Fruit fly (Drosophila melanogaster): ENCODE measurements around the gene CG12590.

CG12590 gene

DNA sequence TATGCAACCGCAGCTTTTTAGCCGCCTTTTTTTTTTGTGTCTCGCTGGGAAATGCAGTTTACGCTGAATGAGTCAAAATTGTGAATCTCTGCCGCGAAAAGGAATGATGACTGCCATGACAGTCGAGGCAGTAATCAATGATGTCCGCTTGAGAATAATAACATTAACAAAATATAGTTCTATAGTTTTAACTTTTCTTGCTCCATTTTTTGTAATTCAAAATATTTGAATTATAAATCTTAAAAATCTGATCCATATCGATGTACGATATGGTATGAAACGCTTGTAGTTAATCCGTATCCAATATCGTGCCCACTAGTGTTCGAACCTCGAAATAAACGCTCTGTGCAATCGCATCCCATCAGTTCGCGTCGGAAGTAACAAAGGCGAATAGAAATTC lies 28.4 kb downstream of the CG12590 start:
- no peak for TF ChIP-seq Lpt (GFP tag; optimal IDR thresholded peaks at IDR 0.05)
- peak; percentile 16 for TF ChIP-seq CG31627 (GFP tag; optimal IDR thresholded peaks at IDR 0.05)
- TF ChIP-seq topi (GFP tag; optimal IDR thresholded peaks at IDR 0.05), result no peak
- no peak for TF ChIP-seq CG32006 (GFP tag; optimal IDR thresholded peaks at IDR 0.05)
- no peak for TF ChIP-seq svp (GFP tag)
- no peak for TF ChIP-seq CG7368 (GFP tag; optimal IDR thresholded peaks at IDR 0.05)
- no peak for TF ChIP-seq CG8119 (GFP tag; IDR thresholded peaks at IDR 0.05)
- TF ChIP-seq Blimp-1 (GFP tag; optimal IDR thresholded peaks at IDR 0.05), result no peak
- no peak for TF ChIP-seq CG6276 (GFP tag; optimal IDR thresholded peaks at IDR 0.05)
- TF ChIP-seq Eip78C (GFP tag), result peak; percentile 75
- no peak for TF ChIP-seq fd85E (GFP tag; optimal IDR thresholded peaks at IDR 0.05)
- no peak for TF ChIP-seq vri (GFP tag; optimal IDR thresholded peaks at IDR 0.05)
- TF ChIP-seq CG11902 (GFP tag; optimal IDR thresholded peaks at IDR 0.05), result no peak
- no peak for TF ChIP-seq net (GFP tag; optimal IDR thresholded peaks at IDR 0.05)
- no peak for TF ChIP-seq CG4318 (GFP tag; optimal IDR thresholded peaks at IDR 0.05)
- 0 out of 3 replicates have a peak, but pooled peaks have one; percentile 17 for TF ChIP-seq eg (GFP tag; IDR thresholded peaks at IDR 0.05)
- TF ChIP-seq Met (GFP tag; optimal IDR thresholded peaks at IDR 0.05), result peak; percentile 19
- no peak for TF ChIP-seq Hr39 (GFP tag; optimal IDR thresholded peaks at IDR 0.05)
- TF ChIP-seq cyc (GFP tag; optimal IDR thresholded peaks at IDR 0.05), result peak; percentile 4
- TF ChIP-seq CG1621 (tag; optimal IDR thresholded peaks at IDR 0.05), result no peak
- no peak for TF ChIP-seq fkh (GFP tag; optimal IDR thresholded peaks at IDR 0.05)
- TF ChIP-seq CG10669 (GFP tag; optimal IDR thresholded peaks at IDR 0.05), result no peak
- TF ChIP-seq dsx (GFP tag; optimal IDR thresholded peaks at IDR 0.05; ENCODE audit: poor library complexity, severe bottlenecking), result no peak
- TF ChIP-seq CG8319 (GFP tag; optimal IDR thresholded peaks at IDR 0.05), result no peak
- no peak for TF ChIP-seq CG6854 (GFP tag; optimal IDR thresholded peaks at IDR 0.05)
- TF ChIP-seq CG8632 (GFP tag; optimal IDR thresholded peaks at IDR 0.05), result peak; percentile 12
- no peak for TF ChIP-seq CG11762 (GFP tag; optimal IDR thresholded peaks at IDR 0.05; ENCODE audit: insufficient read depth)
- TF ChIP-seq CG3032 (tag; optimal IDR thresholded peaks at IDR 0.05), result no peak
- peak; percentile 14 for TF ChIP-seq lz (GFP tag; optimal IDR thresholded peaks at IDR 0.05)
- no peak for TF ChIP-seq CG16779 (tag; optimal IDR thresholded peaks at IDR 0.05)
- peak; percentile 39 for TF ChIP-seq acj6 (GFP tag; optimal IDR thresholded peaks at IDR 0.05)
- TF ChIP-seq Ets21C (GFP tag; optimal IDR thresholded peaks at IDR 0.05), result no peak
- no peak for TF ChIP-seq Sox102F (GFP tag; optimal IDR thresholded peaks at IDR 0.05)
- no peak for TF ChIP-seq Smox (GFP tag; optimal IDR thresholded peaks at IDR 0.05)
- no peak for TF ChIP-seq Hr4 (GFP tag; optimal IDR thresholded peaks at IDR 0.05)
- no peak for TF ChIP-seq Sox14 (GFP tag; optimal IDR thresholded peaks at IDR 0.05)
- TF ChIP-seq CG6163 (GFP tag; IDR thresholded peaks at IDR 0.05), result no peak
- TF ChIP-seq salr (GFP tag; optimal IDR thresholded peaks at IDR 0.05), result no peak
- no peak for TF ChIP-seq esn (GFP tag; optimal IDR thresholded peaks at IDR 0.05)
- TF ChIP-seq CG34406 (GFP tag; optimal IDR thresholded peaks at IDR 0.05), result peak; percentile 43
- TF ChIP-seq Eip93F (GFP tag; optimal IDR thresholded peaks at IDR 0.05), result no peak
- TF ChIP-seq Gug (GFP tag; IDR thresholded peaks at IDR 0.05), result no peak
- no peak for TF ChIP-seq CG6808 (GFP tag; optimal IDR thresholded peaks at IDR 0.05)
- TF ChIP-seq CG6792 (GFP tag; optimal IDR thresholded peaks at IDR 0.05), result no peak
- TF ChIP-seq pdm3 (GFP tag; optimal IDR thresholded peaks at IDR 0.05), result no peak
- no peak for TF ChIP-seq Hr38 (GFP tag; optimal IDR thresholded peaks at IDR 0.05)
- TF ChIP-seq dac (GFP tag; optimal IDR thresholded peaks at IDR 0.05), result no peak
- TF ChIP-seq CG15336 (GFP tag; IDR thresholded peaks at IDR 0.05), result no peak
- TF ChIP-seq Eip75B (GFP tag; optimal IDR thresholded peaks at IDR 0.05), result no peak
- TF ChIP-seq Sox15 (GFP tag; optimal IDR thresholded peaks at IDR 0.05), result no peak
- no peak for TF ChIP-seq fd59A (GFP tag; optimal IDR thresholded peaks at IDR 0.05)
- TF ChIP-seq CG11294 (GFP tag; IDR thresholded peaks at IDR 0.05), result no peak
- peak; percentile 23 for TF ChIP-seq achi (GFP tag; optimal IDR thresholded peaks at IDR 0.05)
- TF ChIP-seq CG3919 (GFP tag; optimal IDR thresholded peaks at IDR 0.05), result peak; percentile 22

Data from whole organism, prepupa.